Worm (Caenorhabditis elegans): ENCODE measurements around the gene T27A10.2.

ce11 chrX:3584481-3584880 lies 1.3 kb upstream of the T27A10.2 start:
- no peak for TF ChIP-seq nhr-77 (tag; optimal IDR thresholded peaks at IDR 0.05)
- TF ChIP-seq ceh-82 (tag; optimal IDR thresholded peaks at IDR 0.05), result no peak
- no peak for TF ChIP-seq ceh-9 (tag; optimal IDR thresholded peaks at IDR 0.05)
- no peak for TF ChIP-seq pqm-1 (tag; optimal IDR thresholded peaks at IDR 0.05)
- TF ChIP-seq nhr-237 (tag; optimal IDR thresholded peaks at IDR 0.05), result no peak
- TF ChIP-seq mdl-1 (tag; optimal IDR thresholded peaks at IDR 0.05), result no peak
- no peak for TF ChIP-seq fkh-10 (GFP tag; optimal IDR thresholded peaks at IDR 0.05)
- no peak for TF ChIP-seq daf-12 (tag; optimal IDR thresholded peaks at IDR 0.05)
- TF ChIP-seq nhr-23 (tag; optimal IDR thresholded peaks at IDR 0.05), result no peak
- TF ChIP-seq nhr-12 (tag; optimal IDR thresholded peaks at IDR 0.05), result no peak
- no peak for TF ChIP-seq unc-62 (GFP tag; optimal IDR thresholded peaks at IDR 0.05)
- no peak for TF ChIP-seq ztf-11 (tag; optimal IDR thresholded peaks at IDR 0.05)
